Fruit fly (Drosophila melanogaster) whole organism, embryonic: ENCODE results near the gene Liprin-beta.

ENCODE experiments used
- Aef1 ChIP-seq: fragments of 200-800 bp; sonication (Bioruptor generic); IDR thresholded peaks from 3 replicates; pipeline ENCODE4 v1.3.6; 2022; ENCODE audit warnings: missing biosample characterization, missing genetic modification characterization
- Atf3 ChIP-seq: fragments of 200-800 bp; sonication (Bioruptor generic); optimal IDR thresholded peaks from 3 replicates; lab custom pipeline; 2016; ENCODE audit warnings: missing biosample characterization, missing genetic modification characterization
- Awh ChIP-seq: fragments of 200-800 bp; sonication (Bioruptor generic); IDR thresholded peaks from 2 replicates; pipeline ENCODE4, ENCODE4 v1.3.6; 2022; ENCODE audit warnings: missing biosample characterization, missing genetic modification characterization
- Bteb2 ChIP-seq: fragments of 200-800 bp; sonication (Bioruptor generic); optimal IDR thresholded peaks from 2 replicates; lab custom pipeline; 2016; ENCODE audit warnings: missing biosample characterization, missing genetic modification characterization
- CG11560 ChIP-seq: fragments of 200-800 bp; sonication (Bioruptor generic); IDR thresholded peaks from 3 replicates; pipeline ENCODE4 v1.3.6; 2022; ENCODE audit warnings: missing biosample characterization, missing genetic modification characterization
- CG12659 ChIP-seq: fragments of 200-800 bp; sonication (Bioruptor generic); optimal IDR thresholded peaks from 3 replicates; lab custom pipeline; 2017; ENCODE audit warnings: mild to moderate bottlenecking, missing biosample characterization, missing genetic modification reagents, missing genetic modification characterization
- CG12744 ChIP-seq: fragments of 200-800 bp; sonication (Bioruptor generic); optimal IDR thresholded peaks from 2 replicates; lab custom pipeline; 2016; ENCODE audit warnings: missing biosample characterization, missing genetic modification characterization
- CG14667 ChIP-seq: fragments of 200-800 bp; sonication (Bioruptor generic); IDR thresholded peaks from 2 replicates; pipeline ENCODE4 v1.3.6; 2022; ENCODE audit warnings: missing biosample characterization, missing genetic modification characterization
- CG15011 ChIP-seq: fragments of 200-800 bp; sonication (Bioruptor generic); optimal IDR thresholded peaks from 3 replicates; lab custom pipeline; 2018; ENCODE audit warnings: missing biosample characterization, mild to moderate bottlenecking, missing genetic modification characterization
- CG1603 ChIP-seq: fragments of 200-800 bp; sonication (Bioruptor generic); optimal IDR thresholded peaks from 2 replicates; lab custom pipeline; 2019; ENCODE audit warnings: missing biosample characterization, mild to moderate bottlenecking, missing genetic modification characterization, moderate library complexity
- CG16779 ChIP-seq: fragments of 200-800 bp; sonication (Bioruptor generic); IDR thresholded peaks from 2 replicates; pipeline ENCODE4 v1.3.6; 2022; ENCODE audit warnings: missing biosample characterization, missing genetic modification characterization
- CG17186 ChIP-seq: fragments of 200-800 bp; sonication (Bioruptor generic); optimal IDR thresholded peaks from 3 replicates; lab custom pipeline; 2017; ENCODE audit warnings: missing biosample characterization, missing genetic modification reagents, missing genetic modification characterization
- CG17802 ChIP-seq: fragments of 200-800 bp; sonication (Bioruptor generic); optimal IDR thresholded peaks from 2 replicates; lab custom pipeline; 2018; ENCODE audit warnings: missing biosample characterization, mild to moderate bottlenecking, missing genetic modification characterization, moderate library complexity
- CG18599 ChIP-seq: fragments of 200-800 bp; sonication (Bioruptor generic); optimal IDR thresholded peaks from 3 replicates; lab custom pipeline; 2017; ENCODE audit warnings: missing biosample characterization, missing genetic modification characterization, mild to moderate bottlenecking, moderate library complexity, missing genetic modification reagents
- CG3163 ChIP-seq: fragments of 200-800 bp; sonication (Bioruptor generic); optimal IDR thresholded peaks from 3 replicates; lab custom pipeline; 2016; ENCODE audit warnings: missing biosample characterization, missing genetic modification characterization
- CG33557 ChIP-seq: fragments of 200-800 bp; sonication (Bioruptor generic); optimal IDR thresholded peaks from 2 replicates; lab custom pipeline; 2019; ENCODE audit warnings: missing biosample characterization, mild to moderate bottlenecking, missing genetic modification characterization, moderate library complexity
- CG6854 ChIP-seq: fragments of 200-800 bp; sonication (Bioruptor generic); optimal IDR thresholded peaks from 3 replicates; lab custom pipeline; 2017; ENCODE audit warnings: missing biosample characterization, mild to moderate bottlenecking, missing genetic modification characterization
- CG8359 ChIP-seq: fragments of 200-800 bp; sonication (Bioruptor generic); optimal IDR thresholded peaks from 2 replicates; lab custom pipeline; 2017; ENCODE audit warnings: missing biosample characterization, mild to moderate bottlenecking, missing genetic modification characterization, borderline replicate concordance
- CoRest ChIP-seq: fragments of 200-800 bp; sonication (Bioruptor generic); optimal IDR thresholded peaks from 3 replicates; lab custom pipeline; 2018; ENCODE audit warnings: missing biosample characterization, mild to moderate bottlenecking, missing genetic modification characterization, moderate library complexity
- D ChIP-seq, 2 experiments: fragments of 200-800 bp in 1 of 2; fragments of >200 bp in 1 of 2; sonication (Bioruptor generic) in 1 of 2; optimal IDR thresholded peaks; 2 replicates in 1 of 2; 3 replicates in 1 of 2; lab custom pipeline; 2017; ENCODE audit warnings: mild to moderate bottlenecking in 1 of 2, missing biosample characterization in 1 of 2, missing genetic modification characterization in 1 of 2, missing genetic modification reagents in 1 of 2
- Doc3 ChIP-seq: fragments of 200-800 bp; sonication (Bioruptor generic); IDR thresholded peaks from 3 replicates; pipeline ENCODE4 v1.3.6; 2022; ENCODE audit warnings: missing biosample characterization, missing genetic modification characterization; ENCODE audit not compliant: partially characterized antibody
- HHEX ChIP-seq: fragments of 200-800 bp; sonication (Bioruptor generic); optimal IDR thresholded peaks from 3 replicates; lab custom pipeline; 2017; ENCODE audit warnings: missing biosample characterization, mild to moderate bottlenecking, missing genetic modification characterization, missing genetic modification reagents
- MBD-R2 ChIP-seq: fragments of 200-800 bp; sonication (Bioruptor generic); IDR thresholded peaks from 2 replicates; pipeline ENCODE4 v1.3.6; 2022; ENCODE audit warnings: missing biosample characterization, missing genetic modification characterization
- MTF-1 ChIP-seq: fragments of 200-800 bp; sonication (Bioruptor generic); optimal IDR thresholded peaks from 2 replicates; lab custom pipeline; 2018; ENCODE audit warnings: missing biosample characterization, mild to moderate bottlenecking, missing genetic modification characterization, borderline replicate concordance
- NK7.1 ChIP-seq: fragments of 200-800 bp; sonication (Bioruptor generic); optimal IDR thresholded peaks from 3 replicates; lab custom pipeline; 2016; ENCODE audit warnings: missing biosample characterization, missing genetic modification characterization
- Ravus ChIP-seq: fragments of 200-800 bp; sonication (Bioruptor generic); IDR thresholded peaks from 2 replicates; pipeline ENCODE4 v1.3.6; 2022; ENCODE audit warnings: missing biosample characterization, missing genetic modification characterization
- Rfx ChIP-seq: fragments of 200-800 bp; sonication (Bioruptor generic); IDR thresholded peaks from 2 replicates; pipeline ENCODE4 v1.3.6; 2022; ENCODE audit warnings: missing biosample characterization, missing genetic modification characterization
- ase ChIP-seq: fragments of 200-800 bp; sonication (Bioruptor generic); IDR thresholded peaks from 3 replicates; pipeline ENCODE4 v1.3.6; 2022; ENCODE audit warnings: missing biosample characterization, missing genetic modification characterization
- bab2 ChIP-seq: fragments of 200-800 bp; sonication (Bioruptor generic); optimal IDR thresholded peaks from 2 replicates; lab custom pipeline; 2016; ENCODE audit warnings: missing biosample characterization, missing genetic modification characterization
- bigmax ChIP-seq: fragments of 200-800 bp; sonication (Bioruptor generic); optimal IDR thresholded peaks from 2 replicates; lab custom pipeline; 2018; ENCODE audit warnings: missing biosample characterization, mild to moderate bottlenecking, missing genetic modification characterization
- cg ChIP-seq: fragments of 200-800 bp; sonication (Bioruptor generic); optimal IDR thresholded peaks from 3 replicates; lab custom pipeline; 2019; ENCODE audit warnings: missing biosample characterization, mild to moderate bottlenecking, missing genetic modification characterization, moderate library complexity
- ewg ChIP-seq: fragments of 200-800 bp; sonication (Bioruptor generic); optimal IDR thresholded peaks from 3 replicates; lab custom pipeline; 2017; ENCODE audit warnings: mild to moderate bottlenecking, missing biosample characterization, missing genetic modification reagents, missing genetic modification characterization
- fd96Cb ChIP-seq: fragments of 200-800 bp; sonication (Bioruptor generic); optimal IDR thresholded peaks from 2 replicates; lab custom pipeline; 2018; ENCODE audit warnings: missing biosample characterization, mild to moderate bottlenecking, missing genetic modification characterization, moderate library complexity
- gsb ChIP-seq: fragments of 200-800 bp; sonication (Bioruptor generic); IDR thresholded peaks from 2 replicates; pipeline ENCODE4 v1.3.6; 2022; ENCODE audit warnings: missing biosample characterization, missing genetic modification characterization
- h ChIP-seq: fragments of >200 bp; optimal IDR thresholded peaks from 2 replicates; lab custom pipeline; 2017
- ham ChIP-seq: fragments of 200-800 bp; sonication (Bioruptor generic); IDR thresholded peaks from 2 replicates; pipeline ENCODE4 v1.3.6; 2022; ENCODE audit warnings: missing biosample characterization, missing genetic modification characterization
- hbn ChIP-seq: fragments of 200-800 bp; sonication (Bioruptor generic); IDR thresholded peaks from 2 replicates; pipeline ENCODE4 v1.3.6; 2022; ENCODE audit warnings: missing biosample characterization, missing genetic modification characterization; ENCODE audit not compliant: partially characterized antibody
- inv ChIP-seq: fragments of 200-800 bp; sonication (Bioruptor generic); IDR thresholded peaks from 2 replicates; pipeline ENCODE4 v1.3.6; 2022; ENCODE audit warnings: missing biosample characterization, missing genetic modification characterization; ENCODE audit not compliant: partially characterized antibody
- mirr ChIP-seq: fragments of 200-800 bp; sonication (Bioruptor generic); optimal IDR thresholded peaks from 3 replicates; lab custom pipeline; 2018; ENCODE audit warnings: missing biosample characterization, mild to moderate bottlenecking, missing genetic modification characterization
- pfk ChIP-seq: fragments of 200-800 bp; sonication (Bioruptor generic); optimal IDR thresholded peaks from 2 replicates; lab custom pipeline; 2018; ENCODE audit warnings: missing biosample characterization, mild to moderate bottlenecking, missing genetic modification characterization, moderate library complexity
- sqz ChIP-seq: fragments of 200-800 bp; sonication (Bioruptor generic); optimal IDR thresholded peaks from 3 replicates; lab custom pipeline; 2018; ENCODE audit warnings: missing biosample characterization, mild to moderate bottlenecking, missing genetic modification characterization
- stwl ChIP-seq: fragments of 200-800 bp; sonication (Bioruptor generic); optimal IDR thresholded peaks from 3 replicates; lab custom pipeline; 2018; ENCODE audit warnings: missing biosample characterization, mild to moderate bottlenecking, missing genetic modification characterization, moderate library complexity
- tgo ChIP-seq: fragments of 200-800 bp; sonication (Bioruptor generic); IDR thresholded peaks from 3 replicates; pipeline ENCODE4 v1.3.6; 2022; ENCODE audit warnings: missing biosample characterization, missing genetic modification characterization
- tll ChIP-seq, 2 experiments: fragments of 200-800 bp in 1 of 2; fragments of >200 bp in 1 of 2; sonication (Bioruptor generic) in 1 of 2; optimal IDR thresholded peaks; 2 replicates each; lab custom pipeline; 2017 to 2019; ENCODE audit warnings: missing biosample characterization in 2 of 2, missing genetic modification characterization in 2 of 2, mild to moderate bottlenecking in 1 of 2, moderate library complexity in 1 of 2
- trem ChIP-seq: fragments of 200-800 bp; optimal IDR thresholded peaks from 3 replicates; lab custom pipeline; 2019; ENCODE audit warnings: missing biosample characterization, mild to moderate bottlenecking, missing genetic modification characterization, moderate library complexity
- unpg ChIP-seq: fragments of 200-800 bp; sonication (Bioruptor generic); optimal IDR thresholded peaks from 3 replicates; lab custom pipeline; 2018; ENCODE audit warnings: missing biosample characterization, mild to moderate bottlenecking, missing genetic modification characterization, moderate library complexity
- wdn ChIP-seq: fragments of 200-800 bp; sonication (Bioruptor generic); IDR thresholded peaks from 2 replicates; pipeline ENCODE4 v1.3.6; 2022; ENCODE audit warnings: missing biosample characterization, missing genetic modification characterization

The Liprin-beta gene

DNA sequence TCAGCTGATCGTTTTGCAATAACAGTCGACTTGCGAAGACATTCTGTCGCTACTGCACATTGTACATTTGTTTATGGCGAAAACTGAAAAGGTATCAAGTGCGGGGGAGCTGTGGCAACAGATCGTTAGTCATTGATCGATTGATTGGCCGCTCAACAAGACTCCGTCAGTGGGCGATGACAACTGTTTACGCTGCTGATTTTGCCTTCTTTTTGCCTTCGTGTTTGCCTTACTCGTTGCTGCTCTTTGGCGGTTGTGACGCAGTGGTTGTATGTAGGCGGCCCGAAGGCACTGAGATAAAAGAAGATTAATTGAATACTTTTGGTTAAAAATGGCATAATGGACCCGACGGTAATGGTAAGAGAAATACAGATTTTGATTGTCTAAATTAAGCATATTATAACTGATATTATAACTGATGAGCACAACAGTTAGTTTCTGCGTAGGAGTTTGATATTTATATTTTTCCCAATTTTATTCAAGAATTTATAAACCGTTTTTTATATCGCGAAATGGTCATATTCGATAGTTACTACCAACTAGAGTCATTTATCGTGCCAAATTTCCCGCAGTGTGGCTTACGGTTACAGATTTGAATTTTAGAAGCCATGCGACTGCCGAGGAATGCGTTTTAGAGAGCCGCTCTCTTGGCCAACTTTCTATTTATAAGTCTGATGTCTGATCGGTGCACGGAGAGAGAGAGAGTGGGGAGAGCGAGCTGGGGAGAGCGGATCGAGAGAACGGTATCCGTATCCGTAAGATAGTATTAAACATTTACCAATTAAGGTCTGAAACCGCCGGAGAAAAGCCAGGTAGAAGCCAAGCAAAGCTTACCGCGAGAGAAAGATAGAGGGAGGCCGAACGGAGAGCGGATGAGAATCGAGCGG is 36.2 kb upstream of the Liprin-beta start (continued):
- TF ChIP-seq tgo (GFP tag; lab: Robert Waterston, UW): peak; percentile 89
- TF ChIP-seq Atf3 (GFP tag; lab: Kevin White, UChicago): peak; percentile 28
- peak; percentile 87 for TF ChIP-seq ewg (GFP tag; lab: Kevin White, UChicago)
- peak; percentile 79 for TF ChIP-seq Aef1 (GFP tag; lab: Robert Waterston, UW)
- TF ChIP-seq Bteb2 (GFP tag; lab: Kevin White, UChicago): peak; percentile 64
- peak; percentile 87 for TF ChIP-seq unpg (GFP tag; lab: Kevin White, UChicago)
- peak; percentile 79 for TF ChIP-seq trem
- no peak for TF ChIP-seq bigmax
- peak; percentile 54 for TF ChIP-seq MBD-R2 (GFP tag; lab: Robert Waterston, UW)
- TF ChIP-seq stwl: no peak
- peak; percentile 81 for TF ChIP-seq CG8359
- peak; percentile 69; the same call in 1 of the 2 replicates for TF ChIP-seq hbn
- TF ChIP-seq Doc3: peak; percentile 66; the same call in 2 of the 3 replicates
- 0 out of 2 replicates have a peak, but pooled peaks have one; percentile 17 for TF ChIP-seq CG16779 (GFP tag; lab: Robert Waterston, UW)
- no peak for TF ChIP-seq inv (GFP tag; lab: Robert Waterston, UW)
- TF ChIP-seq ham: 0 out of 2 replicates have a peak, but pooled peaks have one; percentile 6
- no peak for TF ChIP-seq CG3163 (GFP tag; lab: Kevin White, UChicago)
- peak; percentile 71 for TF ChIP-seq Awh (GFP tag; lab: Robert Waterston, UW)
- no peak for TF ChIP-seq h
- TF ChIP-seq CG6854: peak; percentile 78
- peak; percentile 66 for TF ChIP-seq CG14667 (GFP tag; lab: Robert Waterston, UW)
- TF ChIP-seq CG12659 (GFP tag; lab: Kevin White, UChicago): peak; percentile 94
- TF ChIP-seq D (optimal IDR thresholded peaks at IDR 0.05; lab: Kevin White, UChicago): no peak
- TF ChIP-seq D (GFP tag; optimal IDR thresholded peaks at IDR 0.05; lab: Kevin White, UChicago): peak; percentile 92
- peak; percentile 89 for TF ChIP-seq CG15011 (GFP tag; lab: Kevin White, UChicago)
- peak; percentile 88 for TF ChIP-seq Rfx (GFP tag; lab: Robert Waterston, UW)
- TF ChIP-seq ase: peak; percentile 71
- peak; percentile 74 for TF ChIP-seq gsb (GFP tag; lab: Robert Waterston, UW)
- TF ChIP-seq CG12744: peak; percentile 48
- peak; percentile 93 for TF ChIP-seq fd96Cb (tag; lab: Kevin White, UChicago)
- TF ChIP-seq bab2 (GFP tag; lab: Kevin White, UChicago): peak; percentile 67
- no peak for TF ChIP-seq mirr (GFP tag; lab: Kevin White, UChicago)
- TF ChIP-seq CG17802: peak; percentile 61
- peak; percentile 61 for TF ChIP-seq wdn (GFP tag; lab: Robert Waterston, UW)
- peak; percentile 72 for TF ChIP-seq CG17186 (GFP tag; lab: Kevin White, UChicago)
- TF ChIP-seq tll (GFP tag; optimal IDR thresholded peaks at IDR 0.05; lab: Kevin White, UChicago): no peak
- TF ChIP-seq CG1603 (tag; lab: Kevin White, UChicago): peak; percentile 40
- TF ChIP-seq CG11560 (tag; lab: Robert Waterston, UW): peak; percentile 66
- no peak for TF ChIP-seq pfk (GFP tag; lab: Kevin White, UChicago)
- TF ChIP-seq HHEX: peak; percentile 90
- no peak for TF ChIP-seq cg (GFP tag; lab: Kevin White, UChicago)
- TF ChIP-seq CG18599: peak; percentile 89
- TF ChIP-seq Ravus (GFP tag; lab: Robert Waterston, UW): peak; percentile 45
- peak; percentile 95 for TF ChIP-seq CoRest (tag; lab: Kevin White, UChicago)
- TF ChIP-seq MTF-1 (GFP tag; lab: Kevin White, UChicago): peak; percentile 55
- peak; percentile 39 for TF ChIP-seq NK7.1 (GFP tag; lab: Kevin White, UChicago)
- peak; percentile 63 for TF ChIP-seq sqz (GFP tag; lab: Kevin White, UChicago)
- peak; percentile 47 for TF ChIP-seq CG33557 (GFP tag; lab: Kevin White, UChicago)
